Worm (Caenorhabditis elegans): ENCODE measurements around the gene mxl-2.

- TF ChIP-seq T22C8.4 (GFP tag; IDR thresholded peaks at IDR 0.05) (0 out of 2 replicates have a peak, but pooled peaks have one; percentile 5), ztf-29 (GFP tag; IDR thresholded peaks at IDR 0.05) (no peak), ztf-23 (GFP tag; IDR thresholded peaks at IDR 0.05) (no peak), klf-2 (GFP tag; conservative IDR thresholded peaks at IDR 0.05) (no peak), tab-1 (GFP tag; IDR thresholded peaks at IDR 0.05) (no peak), med-1 (GFP tag; optimal IDR thresholded peaks at IDR 0.05; ENCODE audit: insufficient read depth) (no peak), flt-1 (GFP tag; IDR thresholded peaks at IDR 0.05) (no peak), ref-1 (GFP tag; conservative IDR thresholded peaks at IDR 0.05) (no peak), cog-1 (tag; optimal IDR thresholded peaks at IDR 0.05) (no peak)
These were observed 3.6 kb downstream of the mxl-2 start for ce11 chrIII:184335-184734.

Measured in whole organism, midembryonic.